Worm (Caenorhabditis elegans) whole organism, L1 larva: Measurements from ENCODE around the gene Y46G5A.29.

ENCODE experiments used
- ama-1 ChIP-seq: fragments of 150-350 bp; optimal IDR thresholded peaks from 2 replicates; lab custom pipeline; 2014
- ets-5 ChIP-seq: fragments of 200-800 bp; sonication (Bioruptor generic); IDR thresholded peaks from 2 replicates; pipeline ENCODE4 v1.3.6; 2022; ENCODE audit warnings: missing genetic modification characterization, missing compliant biosample characterization
- lsy-2 ChIP-seq, 2 experiments: fragments of 150-350 bp; optimal IDR thresholded peaks; 2 replicates each; lab custom pipeline; 2014; ENCODE audit warnings: missing biosample characterization in 2 of 2, missing genetic modification characterization in 2 of 2
- nhr-237 ChIP-seq: fragments of 150-350 bp; optimal IDR thresholded peaks from 2 replicates; lab custom pipeline; 2014; ENCODE audit warnings: missing biosample characterization, missing genetic modification characterization
- nhr-28 ChIP-seq: fragments of 150-350 bp; optimal IDR thresholded peaks from 2 replicates; lab custom pipeline; 2014; ENCODE audit warnings: missing biosample characterization, missing genetic modification characterization
- sox-4 ChIP-seq: sonication (generic microtip); optimal IDR thresholded peaks from 2 replicates; lab custom pipeline; 2016; ENCODE audit warnings: missing genetic modification characterization, missing compliant biosample characterization
- swsn-7 ChIP-seq: sonication (generic microtip); optimal IDR thresholded peaks from 2 replicates; lab custom pipeline; 2016; ENCODE audit warnings: missing genetic modification characterization, missing compliant biosample characterization

DNA sequence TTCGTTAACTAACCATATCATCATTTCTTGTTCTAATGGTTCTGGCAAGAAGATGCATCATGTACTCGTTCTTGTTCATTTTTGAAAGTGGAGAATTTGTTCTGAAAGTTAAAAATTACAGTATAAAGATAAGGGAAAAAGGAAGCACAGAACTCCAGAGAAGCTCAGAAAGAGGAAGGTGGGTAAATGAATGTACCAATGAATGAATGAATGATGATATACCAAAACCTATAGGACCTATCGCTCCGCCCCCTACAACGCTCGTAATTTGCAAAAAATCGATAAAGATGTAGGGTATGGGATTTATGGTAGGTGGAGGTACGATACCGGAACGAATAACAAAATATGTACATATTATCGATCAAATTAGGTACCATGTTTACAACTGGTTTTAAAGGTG is 8.3 kb upstream of the Y46G5A.29 start, which contains the start of gene pes-10:
- no peak for TF ChIP-seq nhr-28 (tag; lab: Kevin White, UChicago)
- TF ChIP-seq swsn-7 (tag; lab: Kevin White, UChicago): no peak
- no peak for TF ChIP-seq ama-1 (lab: Kevin White, UChicago)
- no peak for TF ChIP-seq sox-4 (tag; lab: Kevin White, UChicago)
- no peak for TF ChIP-seq ets-5 (GFP tag; lab: Robert Waterston, UW)
- TF ChIP-seq nhr-237 (tag; lab: Kevin White, UChicago): no peak
- TF ChIP-seq lsy-2 (tag; optimal IDR thresholded peaks at IDR 0.05; lab: Kevin White, UChicago): no peak
